Worm (Caenorhabditis elegans) whole organism, L3 larva: ENCODE results near the gene F54C9.14.

ENCODE experiments used
- ceh-16 ChIP-seq: sonication (generic microtip); optimal IDR thresholded peaks from 2 replicates; lab custom pipeline; 2017; ENCODE audit warnings: missing biosample characterization, missing genetic modification characterization
- nhr-11 ChIP-seq: fragments of 150-350 bp; optimal IDR thresholded peaks from 2 replicates; lab custom pipeline; 2014; ENCODE audit warnings: missing biosample characterization, missing genetic modification characterization
- nhr-23 ChIP-seq: fragments of 150-350 bp; optimal IDR thresholded peaks from 2 replicates; lab custom pipeline; 2014; ENCODE audit warnings: missing biosample characterization, missing genetic modification reagents, missing genetic modification characterization
- nhr-237 ChIP-seq: fragments of 150-350 bp; optimal IDR thresholded peaks from 2 replicates; lab custom pipeline; 2014; ENCODE audit warnings: missing biosample characterization, missing genetic modification characterization
- unc-62 ChIP-seq: fragments of 150-350 bp; sonication (generic microtip); optimal IDR thresholded peaks from 4 replicates; lab custom pipeline; 2014; ENCODE audit warnings: missing biosample characterization, missing genetic modification reagents, missing genetic modification characterization
- zag-1 ChIP-seq: fragments of 150-350 bp; optimal IDR thresholded peaks from 2 replicates; lab custom pipeline; 2014; ENCODE audit warnings: missing biosample characterization, missing genetic modification characterization

DNA sequence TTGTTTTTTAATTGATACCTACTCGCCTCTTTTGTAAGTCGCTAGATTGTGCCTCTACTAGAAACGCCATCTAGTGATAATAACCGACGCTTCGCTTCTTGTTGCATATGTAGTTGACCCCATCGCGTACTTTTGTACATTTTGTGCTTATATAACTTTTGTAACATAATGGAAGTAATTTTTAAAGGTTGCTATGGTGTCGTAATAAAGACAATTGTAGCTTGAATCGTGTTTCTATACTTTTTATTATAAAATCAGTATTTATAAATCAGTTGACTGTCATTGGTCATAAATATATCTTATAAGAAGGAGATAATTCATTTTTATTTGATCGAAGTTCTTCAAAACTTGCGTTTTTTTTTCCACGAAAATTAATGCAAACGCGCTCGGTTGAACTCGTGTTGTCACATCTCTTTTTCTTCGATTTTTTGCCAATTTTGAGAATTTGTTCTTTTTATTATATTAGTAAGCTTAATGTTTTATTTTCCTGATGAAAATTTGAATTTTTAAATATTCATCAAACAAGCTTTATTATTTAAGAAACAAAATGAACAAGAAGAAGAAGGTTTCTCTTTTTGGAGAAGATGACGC is 15.5 kb downstream of the F54C9.14 start, which contains the start of gene F54C9.9:
- TF ChIP-seq nhr-237 (tag; lab: Kevin White, UChicago): no peak
- no peak for TF ChIP-seq nhr-11 (tag; lab: Kevin White, UChicago)
- no peak for TF ChIP-seq zag-1 (tag; lab: Kevin White, UChicago)
- TF ChIP-seq unc-62 (GFP tag; lab: Kevin White, UChicago): no peak
- TF ChIP-seq nhr-23 (tag; lab: Kevin White, UChicago): no peak
- no peak for TF ChIP-seq ceh-16
